Fruit fly (Drosophila melanogaster) S2 (cell line): ENCODE results near the gene Gtpx.

Experiments used
- CG8478 ChIP-seq: fragments of >200 bp; optimal IDR thresholded peaks from 2 replicates; lab custom pipeline; 2018
- CTCF ChIP-seq, 2 experiments: fragments of >200 bp; optimal IDR thresholded peaks; 2 replicates each; lab custom pipeline; 2018

dm6 chr3L:3304740-3305139 lies 21.3 kb upstream of the Gtpx start:
- TF ChIP-seq CG8478 (no peak), CTCF (optimal IDR thresholded peaks at IDR 0.05; lab: Kevin White, UChicago) (no peak)
